Fruit fly (Drosophila melanogaster): Measurements from ENCODE around the gene CG9514.

DNA sequence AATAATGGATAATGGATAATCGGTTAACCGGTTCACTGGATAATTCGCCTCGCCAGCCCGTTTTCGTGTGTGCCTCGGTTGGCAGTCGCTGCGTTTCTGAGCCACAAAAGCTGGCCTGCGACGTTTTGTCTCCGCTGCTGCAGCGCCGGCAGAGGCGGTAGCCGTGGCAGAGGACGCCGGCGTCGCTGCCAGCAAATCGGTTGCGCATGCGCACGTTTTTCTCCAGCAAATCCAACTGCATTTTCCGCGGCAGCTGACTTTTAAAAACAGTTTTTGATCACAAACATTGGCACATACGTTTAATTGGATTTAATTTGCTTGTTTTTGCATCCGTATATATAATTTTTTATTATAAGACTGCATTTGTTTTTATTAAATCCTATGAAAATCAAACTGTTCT is at the start of gene CG9514:
- TF ChIP-seq dac (GFP tag; optimal IDR thresholded peaks at IDR 0.05) (no peak), svp (GFP tag) (no peak), ss (GFP tag; optimal IDR thresholded peaks at IDR 0.05) (no peak), eg (GFP tag; IDR thresholded peaks at IDR 0.05) (no peak), Gug (GFP tag; IDR thresholded peaks at IDR 0.05) (no peak), CG6163 (GFP tag; IDR thresholded peaks at IDR 0.05) (no peak), spab (GFP tag; optimal IDR thresholded peaks at IDR 0.05) (no peak), Sox14 (GFP tag; optimal IDR thresholded peaks at IDR 0.05) (no peak)
